Worm (Caenorhabditis elegans) whole organism, young adult: Measurements from ENCODE around the gene W08F4.12.
A peak's percentile ranks its signal among the peaks of the same experiment; 100 is the strongest.

ENCODE experiments used
- C17E4.6 ChIP-seq: fragments of 200-800 bp; sonication (Bioruptor generic); IDR thresholded peaks from 2 replicates; pipeline ENCODE4 v1.3.6; 2022; ENCODE audit warnings: missing genetic modification reagents, missing genetic modification characterization, missing compliant biosample characterization
- F33H1.4 ChIP-seq: fragments of 200-800 bp; sonication (Bioruptor generic); IDR thresholded peaks from 2 replicates; pipeline ENCODE4 v1.3.6; 2022; ENCODE audit warnings: missing genetic modification reagents, missing genetic modification characterization, missing compliant biosample characterization
- F37B4.10 ChIP-seq: fragments of 200-800 bp; sonication (Bioruptor generic); IDR thresholded peaks from 2 replicates; pipeline ENCODE4 v1.3.6; 2022; ENCODE audit warnings: missing genetic modification characterization, missing compliant biosample characterization
- T07F8.4 ChIP-seq: sonication (generic microtip); optimal IDR thresholded peaks from 2 replicates; lab custom pipeline; 2016; ENCODE audit warnings: mild to moderate bottlenecking, missing genetic modification characterization, moderate library complexity, missing compliant biosample characterization
- Y53G8AR.9 ChIP-seq: fragments of 200-800 bp; sonication (Bioruptor generic); conservative IDR thresholded peaks from 2 replicates; pipeline ENCODE4 v1.3.6; 2022; ENCODE audit warnings: missing genetic modification reagents, missing genetic modification characterization, missing compliant biosample characterization
- ama-1 ChIP-seq, 3 experiments: fragments of 150-350 bp in 1 of 3; sonication (generic microtip) in 2 of 3; optimal IDR thresholded peaks; 2 replicates each; lab custom pipeline; 2014 to 2018; ENCODE audit warnings: missing biosample characterization in 2 of 3, missing genetic modification characterization in 2 of 3, missing genetic modification reagents in 2 of 3
- athp-1 ChIP-seq: sonication (generic microtip); optimal IDR thresholded peaks from 2 replicates; lab custom pipeline; 2017; ENCODE audit warnings: mild to moderate bottlenecking, missing genetic modification characterization, missing compliant biosample characterization
- attf-5 ChIP-seq: fragments of 200-800 bp; sonication (Bioruptor generic); optimal IDR thresholded peaks from 2 replicates; lab custom pipeline; 2018; ENCODE audit warnings: mild to moderate bottlenecking, missing genetic modification characterization, missing compliant biosample characterization
- cebp-2 ChIP-seq: fragments of 200-800 bp; sonication (Bioruptor generic); IDR thresholded peaks from 2 replicates; pipeline ENCODE4 v1.3.6; 2022; ENCODE audit warnings: missing genetic modification characterization, missing compliant biosample characterization
- ceh-91 ChIP-seq: fragments of 200-800 bp; sonication (Bioruptor generic); IDR thresholded peaks from 2 replicates; pipeline ENCODE4 v1.3.6; 2022; ENCODE audit warnings: missing genetic modification reagents, missing genetic modification characterization, missing compliant biosample characterization
- chd-7 ChIP-seq: sonication (generic microtip); optimal IDR thresholded peaks from 2 replicates; lab custom pipeline; 2016; ENCODE audit warnings: mild to moderate bottlenecking, missing genetic modification characterization, moderate library complexity, missing compliant biosample characterization
- dox-1 ChIP-seq: fragments of 200-800 bp; sonication (Bioruptor generic); IDR thresholded peaks from 2 replicates; pipeline ENCODE4 v1.3.6; 2022; ENCODE audit warnings: missing genetic modification reagents, missing genetic modification characterization, missing compliant biosample characterization
- dpl-1 ChIP-seq: fragments of 150-350 bp; optimal IDR thresholded peaks from 2 replicates; lab custom pipeline; 2014; ENCODE audit warnings: missing biosample characterization, missing genetic modification reagents, missing genetic modification characterization
- egrh-3 ChIP-seq: fragments of 200-800 bp; sonication (Bioruptor generic); IDR thresholded peaks from 2 replicates; pipeline ENCODE4 v1.3.6; 2022; ENCODE audit warnings: missing genetic modification reagents, missing genetic modification characterization, missing compliant biosample characterization
- gei-17 ChIP-seq: fragments of 200-800 bp; sonication (Bioruptor generic); optimal IDR thresholded peaks from 2 replicates; lab custom pipeline; 2018; ENCODE audit warnings: mild to moderate bottlenecking, missing genetic modification characterization, missing compliant biosample characterization
- hlh-12 ChIP-seq: sonication (generic microtip); optimal IDR thresholded peaks from 2 replicates; lab custom pipeline; 2016; ENCODE audit warnings: missing genetic modification characterization, missing compliant biosample characterization
- hmg-1.2 ChIP-seq: fragments of 200-800 bp; sonication (Bioruptor generic); IDR thresholded peaks from 2 replicates; pipeline ENCODE4 v1.3.6; 2022; ENCODE audit warnings: missing genetic modification reagents, missing genetic modification characterization, missing compliant biosample characterization
- hsf-1 ChIP-seq: fragments of 200-800 bp; sonication (Bioruptor generic); IDR thresholded peaks from 2 replicates; pipeline ENCODE4 v1.3.6; 2022; ENCODE audit warnings: missing genetic modification reagents, missing genetic modification characterization, missing compliant biosample characterization
- lag-1 ChIP-seq: fragments of 200-800 bp; sonication (Bioruptor generic); IDR thresholded peaks from 2 replicates; pipeline ENCODE4 v1.3.6; 2022; ENCODE audit warnings: missing genetic modification reagents, missing genetic modification characterization, missing compliant biosample characterization
- let-607 ChIP-seq, 2 experiments: fragments of 200-800 bp in 1 of 2; sonication (Bioruptor generic) in 1 of 2; sonication (generic microtip) in 1 of 2; optimal IDR thresholded peaks; 2 replicates each; lab custom pipeline; 2016 to 2018; ENCODE audit warnings: mild to moderate bottlenecking in 2 of 2, missing compliant biosample characterization in 2 of 2, missing genetic modification characterization in 2 of 2, moderate library complexity in 2 of 2, missing genotype in 1 of 2
- lin-35 ChIP-seq, 3 experiments: fragments of 150-350 bp in 2 of 3; sonication (generic microtip) in 1 of 3; optimal IDR thresholded peaks; 2 replicates each; lab custom pipeline; 2014 to 2018; ENCODE audit warnings: missing biosample characterization in 3 of 3, missing genetic modification characterization in 3 of 3, missing genetic modification reagents in 3 of 3
- lin-40 ChIP-seq: sonication (generic microtip); optimal IDR thresholded peaks from 2 replicates; lab custom pipeline; 2016; ENCODE audit warnings: missing genetic modification characterization, mild to moderate bottlenecking, missing compliant biosample characterization, missing genotype, missing genetic modification reagents
- lin-54 ChIP-seq: fragments of 200-800 bp; sonication (Bioruptor generic); optimal IDR thresholded peaks from 2 replicates; lab custom pipeline; 2018; ENCODE audit warnings: mild to moderate bottlenecking, missing genetic modification characterization, missing compliant biosample characterization
- madf-3 ChIP-seq: fragments of 200-800 bp; sonication (Bioruptor generic); IDR thresholded peaks from 2 replicates; pipeline ENCODE4 v1.3.6; 2022; ENCODE audit warnings: missing genetic modification reagents, missing genetic modification characterization, missing compliant biosample characterization
- rcor-1 ChIP-seq: fragments of 200-800 bp; sonication (Bioruptor generic); IDR thresholded peaks from 2 replicates; pipeline ENCODE4 v1.3.6; 2022; ENCODE audit warnings: missing genetic modification reagents, missing genetic modification characterization, missing compliant biosample characterization
- rec-8 ChIP-seq, 2 experiments: sonication (generic microtip); optimal IDR thresholded peaks; 2 replicates each; lab custom pipeline; 2016; ENCODE audit warnings: mild to moderate bottlenecking in 2 of 2, missing genetic modification characterization in 2 of 2, missing genetic modification reagents in 2 of 2, missing genotype in 2 of 2, missing biosample characterization in 1 of 2, missing compliant biosample characterization in 1 of 2, moderate library complexity in 1 of 2
- sea-2 ChIP-seq: fragments of 200-800 bp; sonication (Bioruptor generic); IDR thresholded peaks from 2 replicates; pipeline ENCODE4 v1.3.6; 2022; ENCODE audit warnings: missing genetic modification characterization, missing compliant biosample characterization
- snpc-4 ChIP-seq, 5 experiments: fragments of 150-350 bp in 1 of 5; sonication (generic microtip) in 4 of 5; optimal IDR thresholded peaks; 2 replicates each; lab custom pipeline; 2014 to 2018; ENCODE audit warnings: missing genetic modification characterization in 5 of 5, missing biosample characterization in 3 of 5, antibody characterized with exemption in 2 of 5, mild to moderate bottlenecking in 2 of 5, missing compliant biosample characterization in 2 of 5, missing genotype in 2 of 5, moderate library complexity in 2 of 5, missing genetic modification reagents in 1 of 5
- tbp1 ChIP-seq: fragments of 200-800 bp; sonication (Bioruptor generic); optimal IDR thresholded peaks from 2 replicates; lab custom pipeline; 2018; ENCODE audit warnings: mild to moderate bottlenecking, missing genetic modification characterization, missing compliant biosample characterization
- tlf-1 ChIP-seq: fragments of 200-800 bp; sonication (Bioruptor generic); optimal IDR thresholded peaks from 2 replicates; lab custom pipeline; 2018; ENCODE audit warnings: mild to moderate bottlenecking, missing genetic modification characterization, missing compliant biosample characterization
- ztf-28 ChIP-seq: fragments of 200-800 bp; sonication (Bioruptor generic); IDR thresholded peaks from 2 replicates; pipeline ENCODE4 v1.3.6; 2022; ENCODE audit warnings: missing genetic modification reagents, missing genetic modification characterization, missing compliant biosample characterization
- ztf-3 ChIP-seq: fragments of 200-800 bp; sonication (Bioruptor generic); optimal IDR thresholded peaks from 2 replicates; lab custom pipeline; 2018; ENCODE audit warnings: mild to moderate bottlenecking, missing genetic modification characterization, missing compliant biosample characterization

The W08F4.12 gene

ce11 chrII:605267-605666 is 21.0 kb upstream of the W08F4.12 start, which contains the start of gene W04H10.2:
Gene W04H10.2, plus strand, starts transcription at chrII:605567.
- no peak for TF ChIP-seq tbp1 (GFP tag; lab: Kevin White, UChicago)
- no peak for TF ChIP-seq gei-17 (GFP tag; lab: Kevin White, UChicago)
- no peak for TF ChIP-seq cebp-2 (GFP tag; lab: Robert Waterston, UW)
- no peak for TF ChIP-seq ceh-91 (GFP tag; lab: Robert Waterston, UW)
- no peak for TF ChIP-seq hlh-12 (tag; lab: Kevin White, UChicago)
- TF ChIP-seq F37B4.10 (GFP tag; lab: Robert Waterston, UW) = no peak
- TF ChIP-seq hsf-1 (GFP tag; lab: Robert Waterston, UW) = no peak

- no peak for TF ChIP-seq let-607 (tag; optimal IDR thresholded peaks at IDR 0.05; lab: Kevin White, UChicago)
- TF ChIP-seq snpc-4 (GFP tag; optimal IDR thresholded peaks at IDR 0.05; lab: Kevin White, UChicago) = no peak
- TF ChIP-seq snpc-4 (tag; optimal IDR thresholded peaks at IDR 0.05; lab: Kevin White, UChicago) = peak in 1 of 4 experiments; percentile 23
- no peak for TF ChIP-seq dpl-1 (GFP tag; lab: Kevin White, UChicago)
- TF ChIP-seq hmg-1.2 (GFP tag; lab: Robert Waterston, UW) = peak; percentile 61; the same call in 1 of the 2 replicates
- TF ChIP-seq lin-40 (tag; lab: Kevin White, UChicago) = peak; percentile 7
- no peak for TF ChIP-seq dox-1 (GFP tag; lab: Robert Waterston, UW)
- no peak for TF ChIP-seq C17E4.6
- peak; percentile 40 for TF ChIP-seq attf-5 (GFP tag; lab: Kevin White, UChicago)
- TF ChIP-seq madf-3 (GFP tag; lab: Robert Waterston, UW) = no peak
- peak in 1 of 3 experiments; percentile 8 for TF ChIP-seq lin-35 (GFP tag; optimal IDR thresholded peaks at IDR 0.05; lab: Kevin White, UChicago)
- TF ChIP-seq Y53G8AR.9 (GFP tag; lab: Robert Waterston, UW) = no peak
- TF ChIP-seq tlf-1 (GFP tag; lab: Kevin White, UChicago) = no peak
- TF ChIP-seq lin-54 (GFP tag; lab: Kevin White, UChicago) = no peak
- TF ChIP-seq, all 124 proteins: peak for 5
Measured at ce11 chrII:602969-603368, 18.7 kb upstream of the W08F4.12 start.

ce11 chrII:602020-602419 is 17.8 kb upstream of the W08F4.12 start, which contains the start of gene nhl-3:
Gene nhl-3, minus strand, starts transcription at chrII:602120.
- TF ChIP-seq lag-1 (GFP tag; lab: Robert Waterston, UW) = no peak
- no peak for TF ChIP-seq C17E4.6
- TF ChIP-seq egrh-3 (GFP tag; lab: Robert Waterston, UW) = no peak
- TF ChIP-seq rec-8 (tag; optimal IDR thresholded peaks at IDR 0.05; lab: Kevin White, UChicago) = no peak
- TF ChIP-seq lin-54 (GFP tag; lab: Kevin White, UChicago) = no peak
- TF ChIP-seq ztf-28 = no peak
- TF ChIP-seq athp-1 (tag; lab: Kevin White, UChicago) = no peak
- TF ChIP-seq dox-1 (GFP tag; lab: Robert Waterston, UW) = no peak
- no peak for TF ChIP-seq sea-2 (GFP tag; lab: Robert Waterston, UW)
- TF ChIP-seq ztf-3 = no peak
- TF ChIP-seq T07F8.4 (tag; lab: Kevin White, UChicago) = no peak
- no peak for TF ChIP-seq F33H1.4 (GFP tag; lab: Robert Waterston, UW)
- no peak for TF ChIP-seq chd-7
- no peak for TF ChIP-seq ama-1 (optimal IDR thresholded peaks at IDR 0.05; lab: Kevin White, UChicago)
- no peak for TF ChIP-seq ama-1 (GFP tag; optimal IDR thresholded peaks at IDR 0.05; lab: Kevin White, UChicago)
- no peak for TF ChIP-seq gei-17 (GFP tag; lab: Kevin White, UChicago)

ce11 chrII:601305-601704 is 17.1 kb upstream of the W08F4.12 start:
- no peak for TF ChIP-seq rcor-1 (GFP tag; lab: Robert Waterston, UW)
- peak; percentile 60; the same call in 1 of the 2 replicates for TF ChIP-seq hmg-1.2 (GFP tag; lab: Robert Waterston, UW)
